Fruit fly (Drosophila melanogaster) S2 (cell line): ENCODE measurements around the gene Miro.

ENCODE experiments used
- CG8478 ChIP-seq: fragments of >200 bp; optimal IDR thresholded peaks from 2 replicates; lab custom pipeline; 2018
- CTCF ChIP-seq, 2 experiments: fragments of >200 bp; optimal IDR thresholded peaks; 2 replicates each; lab custom pipeline; 2018

DNA sequence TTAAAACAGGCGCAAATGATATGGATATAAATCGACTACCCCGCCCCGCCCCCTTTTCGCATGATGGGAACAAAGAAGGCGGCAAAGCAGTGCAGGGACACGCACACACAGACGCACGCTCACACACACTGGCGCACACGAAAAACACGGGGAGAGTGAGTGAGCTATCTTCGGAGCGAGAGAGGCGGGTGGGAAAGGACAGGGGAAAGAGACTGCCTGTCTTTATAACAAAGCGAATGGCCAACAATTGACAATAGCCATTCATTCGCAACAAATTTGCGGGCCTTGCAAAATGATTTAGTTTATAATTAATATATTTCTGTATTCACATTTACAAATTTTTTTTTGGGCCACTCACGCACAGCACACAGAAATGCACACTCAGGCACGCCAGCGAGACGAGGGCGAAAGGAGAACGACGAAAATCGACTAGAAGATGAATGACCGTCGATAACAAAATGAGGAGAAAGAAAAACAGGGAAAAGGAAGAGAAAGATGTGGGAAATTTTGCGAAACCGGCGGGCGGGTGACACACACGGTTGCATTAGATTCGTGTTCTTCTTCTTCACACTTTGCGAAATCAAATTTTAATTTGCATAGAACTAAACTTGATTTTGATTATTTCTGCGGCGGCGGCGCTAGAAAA is 8.1 kb upstream of the Miro start:
- TF ChIP-seq CG8478 (lab: Kevin White, UChicago) (no peak), CTCF (optimal IDR thresholded peaks at IDR 0.05; lab: Kevin White, UChicago) (no peak)
